Fruit fly (Drosophila melanogaster): ENCODE data around the gene Cyt-c-d.

Cyt-c-d gene

DNA sequence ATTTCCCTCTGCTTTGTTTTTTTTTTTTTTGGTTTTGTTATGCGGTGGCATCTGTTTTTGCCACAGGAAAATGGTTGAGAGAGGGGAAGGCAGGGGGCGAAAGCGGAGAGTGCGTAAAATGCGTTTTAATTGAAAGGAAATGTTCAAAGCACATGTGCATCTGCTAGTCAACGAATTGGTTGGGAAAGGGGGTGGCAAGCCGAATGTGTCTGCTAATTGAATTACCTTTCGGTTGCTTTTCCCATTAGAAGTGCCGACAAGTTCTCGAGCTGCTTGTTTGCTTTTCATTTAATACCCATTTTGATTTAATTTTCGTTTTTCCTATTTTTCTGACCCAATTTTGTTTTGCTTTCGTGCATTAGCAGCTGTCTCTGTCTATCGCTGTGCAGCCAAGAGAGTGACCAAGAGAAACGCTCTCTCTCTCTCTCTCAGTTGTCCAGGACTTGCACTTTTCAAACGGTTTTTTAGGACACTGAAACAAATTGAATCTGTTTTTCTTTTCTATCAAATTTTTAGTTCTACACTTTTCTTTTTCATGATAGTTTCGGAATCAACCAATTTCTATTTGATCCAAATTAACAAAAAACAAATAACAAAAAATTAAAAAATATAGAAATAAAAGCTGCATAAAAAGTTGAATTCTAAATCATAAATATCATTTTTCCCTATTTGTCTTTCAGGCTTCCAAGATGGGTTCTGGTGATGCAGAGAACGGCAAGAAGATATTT, 2.9 kb downstream of the Cyt-c-d start (continued):
- TF ChIP-seq CG34406 (GFP tag; optimal IDR thresholded peaks at IDR 0.05) (no peak), CG8632 (GFP tag; optimal IDR thresholded peaks at IDR 0.05) (no peak), CG32006 (GFP tag; optimal IDR thresholded peaks at IDR 0.05) (peak; percentile 23), CG6854 (GFP tag; optimal IDR thresholded peaks at IDR 0.05) (no peak), CG31627 (GFP tag; optimal IDR thresholded peaks at IDR 0.05) (no peak), ss (GFP tag; optimal IDR thresholded peaks at IDR 0.05) (no peak), spab (GFP tag; optimal IDR thresholded peaks at IDR 0.05) (no peak), dsx (GFP tag; optimal IDR thresholded peaks at IDR 0.05; ENCODE audit: poor library complexity, severe bottlenecking) (no peak)

dm6 chr2L:16719643-16720515, 4.2 kb downstream of the Cyt-c-d start, which contains the start of gene Cyt-c-p:
Gene Cyt-c-p, plus strand, starts transcription at chr2L:16719932.
- TF ChIP-seq CG11902 (GFP tag; optimal IDR thresholded peaks at IDR 0.05) = no peak
- TF ChIP-seq Eip93F (GFP tag; optimal IDR thresholded peaks at IDR 0.05) = no peak
- no peak for TF ChIP-seq Smox (GFP tag; optimal IDR thresholded peaks at IDR 0.05)
- no peak for TF ChIP-seq ss (GFP tag; optimal IDR thresholded peaks at IDR 0.05)
- TF ChIP-seq Blimp-1 (GFP tag; optimal IDR thresholded peaks at IDR 0.05) = no peak
- TF ChIP-seq net (GFP tag; optimal IDR thresholded peaks at IDR 0.05) = no peak
- no peak for TF ChIP-seq CG6792 (GFP tag; optimal IDR thresholded peaks at IDR 0.05)
- TF ChIP-seq CG8632 (GFP tag; optimal IDR thresholded peaks at IDR 0.05) = no peak
- TF ChIP-seq CG1621 (tag; optimal IDR thresholded peaks at IDR 0.05) = peak; percentile 0
- no peak for TF ChIP-seq CG10631 (GFP tag; optimal IDR thresholded peaks at IDR 0.05)
- no peak for TF ChIP-seq CG10669 (GFP tag; optimal IDR thresholded peaks at IDR 0.05)
- peak; percentile 21 for TF ChIP-seq esn (GFP tag; optimal IDR thresholded peaks at IDR 0.05)
- TF ChIP-seq fd85E (GFP tag; optimal IDR thresholded peaks at IDR 0.05) = no peak
- TF ChIP-seq Ets96B (tag; optimal IDR thresholded peaks at IDR 0.05) = no peak
- TF ChIP-seq Gug (GFP tag; IDR thresholded peaks at IDR 0.05) = no peak
- TF ChIP-seq CG15336 (GFP tag; IDR thresholded peaks at IDR 0.05) = no peak
- TF ChIP-seq Eip78C (GFP tag) = peak; percentile 84
- peak; percentile 1 for TF ChIP-seq CG6854 (GFP tag; optimal IDR thresholded peaks at IDR 0.05)
- no peak for TF ChIP-seq svp (GFP tag)
- TF ChIP-seq dsx (GFP tag; optimal IDR thresholded peaks at IDR 0.05; ENCODE audit: poor library complexity, severe bottlenecking) = peak; percentile 8
- no peak for TF ChIP-seq Hr39 (GFP tag; optimal IDR thresholded peaks at IDR 0.05)
- no peak for TF ChIP-seq Lpt (GFP tag; optimal IDR thresholded peaks at IDR 0.05)
- no peak for TF ChIP-seq cyc (GFP tag; optimal IDR thresholded peaks at IDR 0.05)
- no peak for TF ChIP-seq Met (GFP tag; optimal IDR thresholded peaks at IDR 0.05)
- TF ChIP-seq dac (GFP tag; optimal IDR thresholded peaks at IDR 0.05) = no peak
- no peak for TF ChIP-seq CG6163 (GFP tag; IDR thresholded peaks at IDR 0.05)
- peak; percentile 35 for TF ChIP-seq fkh (GFP tag; optimal IDR thresholded peaks at IDR 0.05)
- no peak for TF ChIP-seq CG3919 (GFP tag; optimal IDR thresholded peaks at IDR 0.05)
- no peak for TF ChIP-seq spab (GFP tag; optimal IDR thresholded peaks at IDR 0.05)
- peak; percentile 11 for TF ChIP-seq Eip75B (GFP tag; optimal IDR thresholded peaks at IDR 0.05)
- no peak for TF ChIP-seq topi (GFP tag; optimal IDR thresholded peaks at IDR 0.05)
- TF ChIP-seq Sox102F (GFP tag; optimal IDR thresholded peaks at IDR 0.05) = no peak
- no peak for TF ChIP-seq CG7368 (GFP tag; optimal IDR thresholded peaks at IDR 0.05)
- TF ChIP-seq Ets21C (GFP tag; optimal IDR thresholded peaks at IDR 0.05) = no peak
- TF ChIP-seq CG31627 (GFP tag; optimal IDR thresholded peaks at IDR 0.05) = no peak
- TF ChIP-seq Hr38 (GFP tag; optimal IDR thresholded peaks at IDR 0.05) = no peak
- no peak for TF ChIP-seq OdsH (GFP tag; optimal IDR thresholded peaks at IDR 0.05)
- no peak for TF ChIP-seq acj6 (GFP tag; optimal IDR thresholded peaks at IDR 0.05)
- no peak for TF ChIP-seq CG16779 (tag; optimal IDR thresholded peaks at IDR 0.05)
- TF ChIP-seq CG3032 (tag; optimal IDR thresholded peaks at IDR 0.05) = no peak
- TF ChIP-seq CG6276 (GFP tag; optimal IDR thresholded peaks at IDR 0.05) = no peak
- no peak for TF ChIP-seq CG11762 (GFP tag; optimal IDR thresholded peaks at IDR 0.05; ENCODE audit: insufficient read depth)
- no peak for TF ChIP-seq Sox15 (GFP tag; optimal IDR thresholded peaks at IDR 0.05)
- no peak for TF ChIP-seq lz (GFP tag; optimal IDR thresholded peaks at IDR 0.05)
- TF ChIP-seq eg (GFP tag; IDR thresholded peaks at IDR 0.05) = no peak
